Worm (Caenorhabditis elegans) whole organism, early embryonic: ENCODE results near the gene R06F6.8.

ENCODE experiments used
- B0310.2 ChIP-seq: sonication (generic microtip); optimal IDR thresholded peaks from 2 replicates; lab custom pipeline; 2016; ENCODE audit warnings: mild to moderate bottlenecking, missing genetic modification characterization, missing compliant biosample characterization
- aly-1 ChIP-seq: sonication (generic microtip); optimal IDR thresholded peaks from 2 replicates; lab custom pipeline; 2016; ENCODE audit warnings: missing genetic modification characterization, missing compliant biosample characterization
- ama-1 ChIP-seq: fragments of 150-350 bp; optimal IDR thresholded peaks from 2 replicates; lab custom pipeline; 2014
- ceh-13 ChIP-seq: fragments of 200-800 bp; sonication (Bioruptor generic); optimal IDR thresholded peaks from 2 replicates; lab custom pipeline; 2018; ENCODE audit warnings: mild to moderate bottlenecking, missing genetic modification characterization, missing compliant biosample characterization
- ets-7 ChIP-seq: sonication (generic microtip); optimal IDR thresholded peaks from 2 replicates; lab custom pipeline; 2016; ENCODE audit warnings: missing genotype, missing genetic modification characterization, missing compliant biosample characterization
- hmbx-1 ChIP-seq: sonication (generic microtip); optimal IDR thresholded peaks from 2 replicates; lab custom pipeline; 2016; ENCODE audit warnings: mild to moderate bottlenecking, missing genetic modification characterization, missing compliant biosample characterization
- hnd-1 ChIP-seq: sonication (generic microtip); optimal IDR thresholded peaks from 2 replicates; lab custom pipeline; 2016; ENCODE audit warnings: missing genetic modification characterization, missing compliant biosample characterization
- pes-1 ChIP-seq: fragments of 200-800 bp; sonication (Bioruptor generic); IDR thresholded peaks from 2 replicates; pipeline ENCODE4 v1.3.6; 2022; ENCODE audit warnings: missing genetic modification reagents, missing genetic modification characterization, missing compliant biosample characterization
- sea-1 ChIP-seq: fragments of 200-800 bp; sonication (Bioruptor generic); conservative IDR thresholded peaks from 2 replicates; pipeline ENCODE4 v1.3.6; 2022; ENCODE audit warnings: missing genetic modification characterization, missing compliant biosample characterization
- tbx-11 ChIP-seq: fragments of 200-800 bp; sonication (Bioruptor generic); IDR thresholded peaks from 2 replicates; pipeline ENCODE4 v1.3.6; 2022; ENCODE audit warnings: missing genetic modification characterization, missing compliant biosample characterization
- tbx-37 ChIP-seq: fragments of 200-800 bp; sonication (Bioruptor generic); conservative IDR thresholded peaks from 2 replicates; pipeline ENCODE4 v1.3.6; 2022; ENCODE audit warnings: missing genetic modification reagents, missing genetic modification characterization, missing compliant biosample characterization

- TF ChIP-seq aly-1 (no peak), tbx-37 (GFP tag; lab: Robert Waterston, UW) (no peak), ama-1 (lab: Kevin White, UChicago) (no peak), hnd-1 (tag; lab: Kevin White, UChicago) (no peak), ceh-13 (GFP tag; lab: Kevin White, UChicago) (no peak), hmbx-1 (tag; lab: Kevin White, UChicago) (no peak), sea-1 (GFP tag; lab: Robert Waterston, UW) (no peak), ets-7 (tag; lab: Kevin White, UChicago) (no peak), B0310.2 (tag; lab: Kevin White, UChicago) (no peak), tbx-11 (GFP tag; lab: Robert Waterston, UW) (no peak), pes-1 (GFP tag; lab: Robert Waterston, UW) (no peak)
Measured at ce11 chrII:10859359-10859758, 39.6 kb upstream of the R06F6.8 start.
